ENCODE assay signal across 3 fruit fly cellular contexts in the genomic region with DNA sequence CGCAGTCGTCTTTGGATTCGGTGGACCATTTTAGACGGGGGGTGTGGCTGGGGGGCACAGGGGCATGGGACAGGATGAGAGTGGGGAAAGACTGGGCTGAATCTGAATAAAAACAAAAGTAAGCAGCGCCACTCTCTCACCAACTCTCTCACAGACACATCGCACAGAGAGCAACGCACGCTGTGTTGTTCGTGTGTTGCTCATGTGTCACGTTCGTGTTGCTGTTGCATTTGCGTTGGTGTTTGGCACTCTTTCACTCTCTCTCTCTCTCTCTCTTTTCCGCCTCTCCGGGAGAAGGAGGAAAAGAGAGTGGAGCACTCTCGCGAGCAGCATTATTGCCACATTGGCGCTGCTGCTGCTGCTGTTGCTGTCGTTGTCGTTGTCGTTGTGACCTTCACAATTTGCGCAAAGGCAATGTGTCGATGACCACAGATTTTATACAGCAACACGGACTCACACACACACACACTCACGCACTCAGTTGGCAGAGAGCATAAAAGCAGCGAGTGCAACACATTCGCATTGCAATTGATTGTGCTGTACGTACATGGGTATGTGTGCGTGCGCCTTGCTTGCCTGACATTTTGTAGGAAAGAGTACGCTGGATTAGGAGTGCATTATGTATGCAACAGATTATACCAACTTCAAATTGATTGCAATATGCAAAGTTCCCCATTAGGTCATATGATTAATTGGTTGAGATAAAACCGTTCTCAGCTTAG.
TF ChIP-seq lines count a peak whose summit lies in the region.

No protein-coding gene starts in this region.

TF ChIP-seq in whole organism, embryonic, 481 proteins besides CTCF, POLR2A, EP300 and RAD21 (continued from another document and continues in another):
- TF ChIP-seq CG10147 (GFP tag; optimal IDR thresholded peaks at IDR 0.05; lab: Kevin White, UChicago) = no peak
- TF ChIP-seq Sry-δ (GFP tag; optimal IDR thresholded peaks at IDR 0.05; lab: Kevin White, UChicago) = no peak
- no peak for TF ChIP-seq Stat92E (GFP tag; optimal IDR thresholded peaks at IDR 0.05; lab: Kevin White, UChicago)
- no peak for TF ChIP-seq tap (tag; optimal IDR thresholded peaks at IDR 0.05; lab: Kevin White, UChicago)
- no peak for TF ChIP-seq CG11560 (tag; IDR thresholded peaks at IDR 0.05; lab: Robert Waterston, UW)
- peak; percentile 81 for TF ChIP-seq crol (GFP tag; IDR thresholded peaks at IDR 0.05; lab: Robert Waterston, UW)
- no peak for TF ChIP-seq Dref (GFP tag; IDR thresholded peaks at IDR 0.05; lab: Robert Waterston, UW)
- no peak for TF ChIP-seq CG2199 (GFP tag; IDR thresholded peaks at IDR 0.05; lab: Robert Waterston, UW)
- no peak for TF ChIP-seq Bteb2 (GFP tag; optimal IDR thresholded peaks at IDR 0.05; lab: Kevin White, UChicago)
- TF ChIP-seq disco-r (GFP tag; optimal IDR thresholded peaks at IDR 0.05; lab: Kevin White, UChicago) = no peak
- TF ChIP-seq CG3281 (GFP tag; optimal IDR thresholded peaks at IDR 0.05; lab: Kevin White, UChicago) = no peak
- no peak for TF ChIP-seq CG2202 (tag; optimal IDR thresholded peaks at IDR 0.05; lab: Kevin White, UChicago)
- TF ChIP-seq toy (GFP tag; IDR thresholded peaks at IDR 0.05; lab: Robert Waterston, UW) = no peak
- TF ChIP-seq Mes4 (GFP tag; optimal IDR thresholded peaks at IDR 0.05; lab: Kevin White, UChicago) = no peak
- no peak for TF ChIP-seq amos (GFP tag; IDR thresholded peaks at IDR 0.05; lab: Robert Waterston, UW; ENCODE audit: partially characterized antibody)
- no peak for TF ChIP-seq Sry-β (GFP tag; optimal IDR thresholded peaks at IDR 0.05; lab: Kevin White, UChicago)
- no peak for TF ChIP-seq CG43689 (GFP tag; IDR thresholded peaks at IDR 0.05; lab: Robert Waterston, UW)
- no peak for TF ChIP-seq Ada2b (GFP tag; IDR thresholded peaks at IDR 0.05; lab: Robert Waterston, UW)
- TF ChIP-seq CG17186 (GFP tag; optimal IDR thresholded peaks at IDR 0.05; lab: Kevin White, UChicago) = no peak
- TF ChIP-seq D19B (GFP tag; optimal IDR thresholded peaks at IDR 0.05; lab: Kevin White, UChicago) = no peak
- TF ChIP-seq CG16779 (GFP tag; IDR thresholded peaks at IDR 0.05; lab: Robert Waterston, UW) = no peak
- no peak for TF ChIP-seq Kr (GFP tag; optimal IDR thresholded peaks at IDR 0.05; lab: Kevin White, UChicago)
- TF ChIP-seq hkb (optimal IDR thresholded peaks at IDR 0.05; lab: Kevin White, UChicago) = no peak
- no peak; the same call in 1 of the 2 replicates for TF ChIP-seq hkb (GFP tag; IDR thresholded peaks at IDR 0.05; lab: Robert Waterston, UW)
- TF ChIP-seq GATAe (GFP tag; conservative IDR thresholded peaks at IDR 0.05; lab: Robert Waterston, UW) = no peak
- TF ChIP-seq CG6689 (GFP tag; IDR thresholded peaks at IDR 0.05; lab: Robert Waterston, UW) = no peak
- TF ChIP-seq fu2 (GFP tag; optimal IDR thresholded peaks at IDR 0.05; lab: Kevin White, UChicago) = no peak
- TF ChIP-seq row (GFP tag; IDR thresholded peaks at IDR 0.05; lab: Robert Waterston, UW) = no peak
- TF ChIP-seq CG15696 (tag; optimal IDR thresholded peaks at IDR 0.05; lab: Kevin White, UChicago) = no peak
- no peak for TF ChIP-seq bbx (GFP tag; IDR thresholded peaks at IDR 0.05; lab: Robert Waterston, UW; ENCODE audit: partially characterized antibody)
- TF ChIP-seq Sox100B (GFP tag; optimal IDR thresholded peaks at IDR 0.05; lab: Kevin White, UChicago) = no peak
- TF ChIP-seq CG2875 (GFP tag; optimal IDR thresholded peaks at IDR 0.05; lab: Kevin White, UChicago) = no peak
- TF ChIP-seq CG6813 (GFP tag; optimal IDR thresholded peaks at IDR 0.05; lab: Kevin White, UChicago) = no peak
- peak; percentile 39 for TF ChIP-seq Scr (GFP tag; IDR thresholded peaks at IDR 0.05; lab: Robert Waterston, UW; ENCODE audit: partially characterized antibody)
- TF ChIP-seq CG17612 (GFP tag; IDR thresholded peaks at IDR 0.05; lab: Robert Waterston, UW) = no peak
- no peak for TF ChIP-seq CG14710 (tag; optimal IDR thresholded peaks at IDR 0.05; lab: Kevin White, UChicago)
- peak; percentile 41 for TF ChIP-seq unc-4 (GFP tag; IDR thresholded peaks at IDR 0.05; lab: Robert Waterston, UW; ENCODE audit: partially characterized antibody)
- TF ChIP-seq CG6654 (GFP tag; optimal IDR thresholded peaks at IDR 0.05; lab: Kevin White, UChicago) = no peak
- no peak for TF ChIP-seq CG17912 (GFP tag; optimal IDR thresholded peaks at IDR 0.05; lab: Kevin White, UChicago)
- TF ChIP-seq CG10366 (GFP tag; IDR thresholded peaks at IDR 0.05; lab: Robert Waterston, UW) = no peak
- no peak; the same call in 2 of the 3 replicates for TF ChIP-seq ci (GFP tag; IDR thresholded peaks at IDR 0.05; lab: Robert Waterston, UW)
- no peak for TF ChIP-seq tup (GFP tag; optimal IDR thresholded peaks at IDR 0.05; lab: Kevin White, UChicago)
- no peak for TF ChIP-seq NC2α (GFP tag; optimal IDR thresholded peaks at IDR 0.05; lab: Kevin White, UChicago)

TF ChIP-seq in whole organism, prepupa, 60 proteins besides CTCF, POLR2A, EP300 and RAD21 (continued from another document):
- peak; percentile 29 for TF ChIP-seq CG9139 (GFP tag; optimal IDR thresholded peaks at IDR 0.05; lab: Kevin White, UChicago)
- peak; percentile 37 for TF ChIP-seq CG3919 (GFP tag; optimal IDR thresholded peaks at IDR 0.05; lab: Kevin White, UChicago)
- TF ChIP-seq topi (GFP tag; optimal IDR thresholded peaks at IDR 0.05; lab: Kevin White, UChicago) = no peak
- TF ChIP-seq OdsH (GFP tag; optimal IDR thresholded peaks at IDR 0.05; lab: Kevin White, UChicago) = no peak
- peak; percentile 21 for TF ChIP-seq CG6276 (GFP tag; optimal IDR thresholded peaks at IDR 0.05; lab: Kevin White, UChicago)
- peak; percentile 24 for TF ChIP-seq Hr39 (GFP tag; optimal IDR thresholded peaks at IDR 0.05; lab: Kevin White, UChicago)
- no peak for TF ChIP-seq CG8632 (GFP tag; optimal IDR thresholded peaks at IDR 0.05; lab: Kevin White, UChicago)
- TF ChIP-seq CG31627 (GFP tag; optimal IDR thresholded peaks at IDR 0.05; lab: Kevin White, UChicago) = no peak
- no peak for TF ChIP-seq achi (GFP tag; optimal IDR thresholded peaks at IDR 0.05; lab: Kevin White, UChicago)
- no peak for TF ChIP-seq CG8319 (GFP tag; optimal IDR thresholded peaks at IDR 0.05; lab: Kevin White, UChicago)
- TF ChIP-seq CG1621 (tag; optimal IDR thresholded peaks at IDR 0.05; lab: Kevin White, UChicago) = peak; percentile 49
- no peak for TF ChIP-seq CG7368 (GFP tag; optimal IDR thresholded peaks at IDR 0.05; lab: Kevin White, UChicago)
- TF ChIP-seq svp (GFP tag; lab: Kevin White, UChicago) = peak; percentile 87
- no peak for TF ChIP-seq CG10669 (GFP tag; optimal IDR thresholded peaks at IDR 0.05; lab: Kevin White, UChicago)
- peak; percentile 73 for TF ChIP-seq CG16779 (tag; optimal IDR thresholded peaks at IDR 0.05; lab: Kevin White, UChicago)
- peak in 1 of 2 experiments; percentile 4 for TF ChIP-seq salr (GFP tag; optimal IDR thresholded peaks at IDR 0.05; lab: Kevin White, UChicago)
- peak; percentile 54; the same call in 1 of the 3 replicates for TF ChIP-seq CG8119 (GFP tag; IDR thresholded peaks at IDR 0.05; lab: Robert Waterston, UW)
- TF ChIP-seq fd59A (GFP tag; optimal IDR thresholded peaks at IDR 0.05; lab: Kevin White, UChicago) = no peak
- TF ChIP-seq Eip78C (GFP tag; lab: Kevin White, UChicago) = peak; percentile 85
- TF ChIP-seq eg (GFP tag; IDR thresholded peaks at IDR 0.05; lab: Robert Waterston, UW) = peak; percentile 63; the same call in 1 of the 3 replicates
- TF ChIP-seq Blimp-1 (GFP tag; optimal IDR thresholded peaks at IDR 0.05; lab: Kevin White, UChicago) = peak; percentile 68
- TF ChIP-seq CG11762 (GFP tag; optimal IDR thresholded peaks at IDR 0.05; lab: Kevin White, UChicago; ENCODE audit: insufficient read depth) = no peak
- TF ChIP-seq CG15336 (GFP tag; IDR thresholded peaks at IDR 0.05; lab: Robert Waterston, UW) = peak; percentile 67
- TF ChIP-seq dac (GFP tag; optimal IDR thresholded peaks at IDR 0.05; lab: Kevin White, UChicago) = no peak
- peak; percentile 23 for TF ChIP-seq Sox14 (GFP tag; optimal IDR thresholded peaks at IDR 0.05; lab: Kevin White, UChicago)
- no peak for TF ChIP-seq Gug (GFP tag; IDR thresholded peaks at IDR 0.05; lab: Robert Waterston, UW)
- no peak for TF ChIP-seq Hr38 (GFP tag; optimal IDR thresholded peaks at IDR 0.05; lab: Kevin White, UChicago)
- TF ChIP-seq CG10631 (GFP tag; optimal IDR thresholded peaks at IDR 0.05; lab: Kevin White, UChicago) = no peak
- TF ChIP-seq pdm3 (GFP tag; optimal IDR thresholded peaks at IDR 0.05; lab: Kevin White, UChicago) = no peak
- peak; percentile 10 for TF ChIP-seq fd85E (GFP tag; optimal IDR thresholded peaks at IDR 0.05; lab: Kevin White, UChicago)
- no peak for TF ChIP-seq Sox15 (GFP tag; optimal IDR thresholded peaks at IDR 0.05; lab: Kevin White, UChicago)
- no peak for TF ChIP-seq CG4318 (GFP tag; optimal IDR thresholded peaks at IDR 0.05; lab: Kevin White, UChicago)
- TF ChIP-seq CG11902 (GFP tag; optimal IDR thresholded peaks at IDR 0.05; lab: Kevin White, UChicago) = no peak
- TF ChIP-seq vri (GFP tag; optimal IDR thresholded peaks at IDR 0.05; lab: Kevin White, UChicago) = peak; percentile 85
- peak; percentile 32 for TF ChIP-seq CG6808 (GFP tag; optimal IDR thresholded peaks at IDR 0.05; lab: Kevin White, UChicago)
- peak; percentile 31 for TF ChIP-seq Ets96B (tag; optimal IDR thresholded peaks at IDR 0.05; lab: Kevin White, UChicago)
- peak; percentile 70 for TF ChIP-seq Eip75B (GFP tag; optimal IDR thresholded peaks at IDR 0.05; lab: Kevin White, UChicago)
- TF ChIP-seq Ets21C (GFP tag; optimal IDR thresholded peaks at IDR 0.05; lab: Kevin White, UChicago) = no peak
- peak; percentile 46 for TF ChIP-seq esn (GFP tag; optimal IDR thresholded peaks at IDR 0.05; lab: Kevin White, UChicago)
- no peak for TF ChIP-seq acj6 (GFP tag; optimal IDR thresholded peaks at IDR 0.05; lab: Kevin White, UChicago)
- TF ChIP-seq CG3032 (tag; optimal IDR thresholded peaks at IDR 0.05; lab: Kevin White, UChicago) = no peak

TF ChIP-seq in whole organism, wandering third instar larva, 38 proteins besides CTCF, POLR2A, EP300 and RAD21 (continued from another document):
- TF ChIP-seq Abd-B (GFP tag; optimal IDR thresholded peaks at IDR 0.05; lab: Kevin White, UChicago) (no peak), N (GFP tag; optimal IDR thresholded peaks at IDR 0.05; lab: Kevin White, UChicago) (peak; percentile 76), GATAd (GFP tag; optimal IDR thresholded peaks at IDR 0.05; lab: Kevin White, UChicago) (no peak), Jra (GFP tag; optimal IDR thresholded peaks at IDR 0.05; lab: Kevin White, UChicago) (peak; percentile 53), sage (GFP tag; optimal IDR thresholded peaks at IDR 0.05; lab: Kevin White, UChicago) (no peak), brk (GFP tag; optimal IDR thresholded peaks at IDR 0.05; lab: Kevin White, UChicago) (peak; percentile 77), CG32264 (GFP tag; optimal IDR thresholded peaks at IDR 0.05; lab: Kevin White, UChicago) (peak; percentile 14), Hr83 (GFP tag; optimal IDR thresholded peaks at IDR 0.05; lab: Kevin White, UChicago; ENCODE audit: poor library complexity, severe bottlenecking) (peak; percentile 15), Hnf4 (GFP tag; optimal IDR thresholded peaks at IDR 0.05; lab: Kevin White, UChicago) (peak; percentile 13), woc (GFP tag; optimal IDR thresholded peaks at IDR 0.05; lab: Kevin White, UChicago) (no peak), pan (optimal IDR thresholded peaks at IDR 0.05; lab: Kevin White, UChicago) (no peak), CrebA (GFP tag; optimal IDR thresholded peaks at IDR 0.05; lab: Kevin White, UChicago; ENCODE audit: borderline replicate concordance) (no peak), ey (GFP tag; optimal IDR thresholded peaks at IDR 0.05; lab: Kevin White, UChicago) (no peak), dsf (GFP tag; optimal IDR thresholded peaks at IDR 0.05; lab: Kevin White, UChicago; ENCODE audit: borderline replicate concordance) (no peak), Myc (optimal IDR thresholded peaks at IDR 0.05; lab: Kevin White, UChicago) (no peak)
